Fruit fly (Drosophila melanogaster): Measurements from ENCODE around the gene GluProRS.

DNA sequence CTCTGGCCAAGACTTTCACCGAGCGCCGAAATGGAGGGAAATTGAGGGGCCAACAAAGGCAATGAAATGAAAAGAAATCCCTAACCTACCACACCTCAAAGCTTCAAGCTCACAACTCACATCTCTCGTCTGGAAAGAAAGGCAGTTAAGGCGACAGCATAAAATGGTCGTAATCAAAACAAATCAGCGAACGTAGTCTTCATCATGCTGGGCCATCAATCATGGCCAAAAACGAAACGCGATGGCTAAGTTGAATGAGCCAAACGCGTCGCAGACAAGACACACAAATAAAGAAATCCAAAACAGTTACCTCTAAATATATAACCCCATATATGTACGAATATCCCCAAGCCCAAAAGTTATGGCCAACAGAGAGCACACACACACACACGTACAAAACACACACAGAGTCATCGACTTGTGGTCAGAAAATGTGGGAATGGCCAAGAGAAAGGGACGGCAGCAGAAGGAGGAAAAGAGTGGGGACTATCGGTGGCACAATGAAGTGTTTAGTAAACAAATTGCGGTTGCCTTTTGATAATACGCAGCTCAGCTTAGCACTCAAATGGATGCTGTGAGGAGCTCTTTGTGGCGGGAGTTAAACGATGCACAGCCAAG lies 47.0 kb downstream of the GluProRS start:
- TF ChIP-seq insv (optimal IDR thresholded peaks at IDR 0.05) (no peak), psq (optimal IDR thresholded peaks at IDR 0.05) (no peak), Myc (optimal IDR thresholded peaks at IDR 0.05) (no peak), Sin3A (optimal IDR thresholded peaks at IDR 0.05) (no peak), ttk (optimal IDR thresholded peaks at IDR 0.05) (no peak)
